Fruit fly (Drosophila melanogaster) whole organism, embryonic: ENCODE data around the gene chif.

Source experiments
- Bdp1 ChIP-seq: fragments of 200-800 bp; sonication (Bioruptor generic); optimal IDR thresholded peaks from 3 replicates; lab custom pipeline; 2016; ENCODE audit warnings: missing biosample characterization, missing genetic modification characterization
- Blimp-1 ChIP-seq: fragments of 200-800 bp; sonication (Bioruptor generic); optimal IDR thresholded peaks from 3 replicates; lab custom pipeline; 2018; ENCODE audit warnings: missing biosample characterization, missing genetic modification characterization, mild to moderate bottlenecking, moderate library complexity, missing genetic modification reagents
- Bteb2 ChIP-seq: fragments of 200-800 bp; sonication (Bioruptor generic); optimal IDR thresholded peaks from 2 replicates; lab custom pipeline; 2016; ENCODE audit warnings: missing biosample characterization, missing genetic modification characterization
- CG11560 ChIP-seq: fragments of 200-800 bp; sonication (Bioruptor generic); IDR thresholded peaks from 3 replicates; pipeline ENCODE4 v1.3.6; 2022; ENCODE audit warnings: missing biosample characterization, missing genetic modification characterization
- CG1529 ChIP-seq: fragments of 200-800 bp; sonication (Bioruptor generic); optimal IDR thresholded peaks from 3 replicates; lab custom pipeline; 2018; ENCODE audit warnings: missing biosample characterization, missing genetic modification characterization
- CG8478 ChIP-seq: fragments of >200 bp; optimal IDR thresholded peaks from 2 replicates; lab custom pipeline; 2018
- CG9932 ChIP-seq: fragments of 200-800 bp; sonication (Bioruptor generic); IDR thresholded peaks from 2 replicates; pipeline ENCODE4 v1.3.6; 2022; ENCODE audit warnings: missing biosample characterization, missing genetic modification characterization
- CrebB ChIP-seq: fragments of 200-800 bp; sonication (Bioruptor generic); optimal IDR thresholded peaks from 3 replicates; lab custom pipeline; 2018; ENCODE audit warnings: missing biosample characterization, mild to moderate bottlenecking, missing genetic modification characterization
- HmgZ ChIP-seq: fragments of 200-800 bp; sonication (Bioruptor generic); optimal IDR thresholded peaks from 2 replicates; lab custom pipeline; 2018; ENCODE audit warnings: missing biosample characterization, mild to moderate bottlenecking, missing genetic modification characterization
- gsb-n ChIP-seq: fragments of 200-800 bp; sonication (Bioruptor generic); optimal IDR thresholded peaks from 3 replicates; lab custom pipeline; 2018; ENCODE audit warnings: missing biosample characterization, mild to moderate bottlenecking, missing genetic modification characterization
- hbn ChIP-seq: fragments of 200-800 bp; sonication (Bioruptor generic); IDR thresholded peaks from 2 replicates; pipeline ENCODE4 v1.3.6; 2022; ENCODE audit warnings: missing biosample characterization, missing genetic modification characterization; ENCODE audit not compliant: partially characterized antibody
- luna ChIP-seq: fragments of 200-800 bp; sonication (Bioruptor generic); optimal IDR thresholded peaks from 2 replicates; lab custom pipeline; 2016; ENCODE audit warnings: missing biosample characterization, missing genetic modification characterization

DNA sequence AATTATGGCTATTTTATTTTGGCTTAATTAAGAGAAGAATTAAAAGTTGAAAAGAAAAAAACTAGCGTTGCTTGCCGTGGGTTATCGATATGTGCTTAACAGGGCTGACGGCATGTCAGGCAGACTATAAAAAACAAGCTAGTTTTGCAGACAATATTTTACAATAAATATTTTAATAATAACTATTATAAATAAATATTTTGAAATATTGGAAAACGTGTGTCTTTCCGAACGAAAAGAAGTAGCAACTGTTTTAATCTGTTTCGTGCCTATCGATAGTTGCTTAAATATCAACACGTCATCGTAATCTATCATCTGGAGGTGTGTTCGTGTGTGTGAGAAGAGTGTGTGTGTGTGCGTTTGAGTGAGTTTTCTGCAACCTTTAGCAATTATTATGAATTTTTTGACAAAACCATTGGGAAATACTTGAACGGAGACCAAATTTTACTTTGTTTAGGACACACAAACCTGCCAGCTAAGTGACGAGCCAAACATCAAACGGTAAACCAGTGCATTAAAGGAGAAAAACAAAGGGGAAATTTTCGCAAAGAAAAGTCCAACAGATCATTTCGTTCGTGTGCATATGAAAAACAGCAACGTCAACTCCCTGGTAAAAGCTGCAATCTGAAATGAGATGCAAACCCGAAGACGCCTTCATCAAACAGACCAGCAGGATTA is 45.3 kb downstream of the chif start, which contains the start of the genes CG5861 and Syx5:
- TF ChIP-seq CG11560 (tag; lab: Robert Waterston, UW) (no peak), luna (GFP tag; lab: Kevin White, UChicago) (no peak), gsb-n (tag; lab: Kevin White, UChicago) (peak; percentile 17), Bteb2 (GFP tag; lab: Kevin White, UChicago) (peak; percentile 2), hbn (GFP tag; lab: Robert Waterston, UW) (peak; percentile 91), CrebB (tag; lab: Kevin White, UChicago) (peak; percentile 50), HmgZ (peak; percentile 86), Blimp-1 (no peak), Bdp1 (no peak), CG9932 (GFP tag; lab: Robert Waterston, UW) (peak; percentile 88), CG1529 (peak; percentile 1), CG8478 (lab: Kevin White, UChicago) (no peak)
